Fruit fly (Drosophila melanogaster) whole organism, embryonic: ENCODE results near the gene Psn.

Experiments used
- Ada2b ChIP-seq: fragments of 200-800 bp; sonication (Bioruptor generic); IDR thresholded peaks from 2 replicates; pipeline ENCODE4 v1.3.6; 2022; ENCODE audit warnings: missing biosample characterization, missing genetic modification characterization
- Adf1 ChIP-seq: fragments of 200-800 bp; sonication (Bioruptor generic); IDR thresholded peaks from 2 replicates; pipeline ENCODE4 v1.3.6; 2022; ENCODE audit warnings: missing biosample characterization, missing genetic modification characterization
- Antp ChIP-seq: fragments of 200-800 bp; sonication (Bioruptor generic); optimal IDR thresholded peaks from 3 replicates; lab custom pipeline; 2016; ENCODE audit warnings: missing biosample characterization, missing genetic modification characterization
- Atf3 ChIP-seq: fragments of 200-800 bp; sonication (Bioruptor generic); optimal IDR thresholded peaks from 3 replicates; lab custom pipeline; 2016; ENCODE audit warnings: missing biosample characterization, missing genetic modification characterization
- Atf6 ChIP-seq: fragments of 200-800 bp; sonication (Bioruptor generic); IDR thresholded peaks from 2 replicates; pipeline ENCODE4 v1.3.6; 2022; ENCODE audit warnings: missing biosample characterization, missing genetic modification characterization
- C15 ChIP-seq: fragments of 200-800 bp; sonication (Bioruptor generic); IDR thresholded peaks from 3 replicates; pipeline ENCODE4 v1.3.6; 2022; ENCODE audit warnings: missing biosample characterization, missing genetic modification characterization
- CG10654 ChIP-seq: fragments of 200-800 bp; sonication (Bioruptor generic); optimal IDR thresholded peaks from 2 replicates; lab custom pipeline; 2016; ENCODE audit warnings: missing biosample characterization, missing genetic modification characterization
- CG11398 ChIP-seq: fragments of 200-800 bp; sonication (Bioruptor generic); optimal IDR thresholded peaks from 2 replicates; lab custom pipeline; 2016; ENCODE audit warnings: missing biosample characterization, missing genetic modification characterization
- CG13287 ChIP-seq: fragments of 200-800 bp; sonication (Bioruptor generic); IDR thresholded peaks from 2 replicates; pipeline ENCODE4 v1.3.6; 2022; ENCODE audit warnings: missing biosample characterization, missing genetic modification characterization; ENCODE audit not compliant: partially characterized antibody
- CG13296 ChIP-seq: fragments of 200-800 bp; sonication (Bioruptor generic); optimal IDR thresholded peaks from 3 replicates; lab custom pipeline; 2018; ENCODE audit warnings: missing biosample characterization, mild to moderate bottlenecking, missing genetic modification characterization
- CG14710 ChIP-seq: fragments of 200-800 bp; sonication (Bioruptor generic); optimal IDR thresholded peaks from 3 replicates; lab custom pipeline; 2019; ENCODE audit warnings: missing biosample characterization, mild to moderate bottlenecking, missing genetic modification characterization, moderate library complexity
- CG16815 ChIP-seq: fragments of 200-800 bp; sonication (Bioruptor generic); optimal IDR thresholded peaks from 3 replicates; lab custom pipeline; 2017; ENCODE audit warnings: missing biosample characterization, mild to moderate bottlenecking, missing genetic modification characterization
- CG18262 ChIP-seq: fragments of 200-800 bp; optimal IDR thresholded peaks from 3 replicates; lab custom pipeline; 2019; ENCODE audit warnings: missing biosample characterization, mild to moderate bottlenecking, missing genetic modification characterization, moderate library complexity
- CG18599 ChIP-seq: fragments of 200-800 bp; sonication (Bioruptor generic); optimal IDR thresholded peaks from 3 replicates; lab custom pipeline; 2017; ENCODE audit warnings: missing biosample characterization, missing genetic modification characterization, mild to moderate bottlenecking, moderate library complexity, missing genetic modification reagents
- CG2129 ChIP-seq: fragments of 200-800 bp; sonication (Bioruptor generic); IDR thresholded peaks from 2 replicates; pipeline ENCODE4 v1.3.6; 2022; ENCODE audit warnings: missing biosample characterization, missing genetic modification characterization; ENCODE audit not compliant: partially characterized antibody
- CG30403 ChIP-seq: fragments of 200-800 bp; sonication (Bioruptor generic); optimal IDR thresholded peaks from 3 replicates; lab custom pipeline; 2016; ENCODE audit warnings: missing biosample characterization, missing genetic modification characterization
- CG31388 ChIP-seq: fragments of 200-800 bp; sonication (Bioruptor generic); optimal IDR thresholded peaks from 2 replicates; lab custom pipeline; 2016; ENCODE audit warnings: missing biosample characterization, missing genetic modification characterization
- CG31441 ChIP-seq: fragments of 200-800 bp; sonication (Bioruptor generic); IDR thresholded peaks from 2 replicates; pipeline ENCODE4 v1.3.6; 2022; ENCODE audit warnings: missing biosample characterization, missing genetic modification characterization
- CG6689 ChIP-seq: fragments of 200-800 bp; sonication (Bioruptor generic); IDR thresholded peaks from 2 replicates; pipeline ENCODE4 v1.3.6; 2022; ENCODE audit warnings: missing biosample characterization, missing genetic modification characterization
- CG6854 ChIP-seq: fragments of 200-800 bp; sonication (Bioruptor generic); optimal IDR thresholded peaks from 3 replicates; lab custom pipeline; 2017; ENCODE audit warnings: missing biosample characterization, mild to moderate bottlenecking, missing genetic modification characterization
- CG7786 ChIP-seq: fragments of 200-800 bp; sonication (Bioruptor generic); optimal IDR thresholded peaks from 2 replicates; lab custom pipeline; 2016; ENCODE audit warnings: missing biosample characterization, missing genetic modification characterization
- CHES-1-like ChIP-seq: fragments of 200-800 bp; sonication (Bioruptor generic); optimal IDR thresholded peaks from 2 replicates; lab custom pipeline; 2016; ENCODE audit warnings: missing biosample characterization, missing genetic modification characterization
- CkIIα-i1 ChIP-seq: fragments of 200-800 bp; sonication (Bioruptor generic); IDR thresholded peaks from 2 replicates; pipeline ENCODE4 v1.3.6; 2022; ENCODE audit warnings: missing biosample characterization, missing genetic modification characterization
- Gug ChIP-seq: fragments of 200-800 bp; sonication (Bioruptor generic); IDR thresholded peaks from 4 replicates; pipeline ENCODE4 v1.3.6; 2022; ENCODE audit warnings: missing biosample characterization, missing genetic modification characterization
- HmgZ ChIP-seq: fragments of 200-800 bp; sonication (Bioruptor generic); optimal IDR thresholded peaks from 2 replicates; lab custom pipeline; 2018; ENCODE audit warnings: missing biosample characterization, mild to moderate bottlenecking, missing genetic modification characterization
- Sin3A ChIP-seq: fragments of >200 bp; optimal IDR thresholded peaks from 2 replicates; lab custom pipeline; 2018
- Six4 ChIP-seq: fragments of 200-800 bp; sonication (Bioruptor generic); optimal IDR thresholded peaks from 2 replicates; lab custom pipeline; 2016; ENCODE audit warnings: missing biosample characterization, missing genetic modification characterization
- Trl ChIP-seq, 3 experiments: fragments of >200 bp in 2 of 3; fragments of 200-800 bp in 1 of 3; sonication (Bioruptor generic) in 1 of 3; optimal IDR thresholded peaks; 2 replicates in 1 of 3; 3 replicates in 2 of 3; lab custom pipeline; 2016 to 2017; ENCODE audit warnings: missing biosample characterization in 1 of 3, missing genetic modification characterization in 1 of 3
- bbx ChIP-seq: fragments of 200-800 bp; sonication (Bioruptor generic); IDR thresholded peaks from 2 replicates; pipeline ENCODE4 v1.3.6; 2022; ENCODE audit warnings: missing biosample characterization, missing genetic modification characterization; ENCODE audit not compliant: partially characterized antibody
- bigmax ChIP-seq: fragments of 200-800 bp; sonication (Bioruptor generic); optimal IDR thresholded peaks from 2 replicates; lab custom pipeline; 2018; ENCODE audit warnings: missing biosample characterization, mild to moderate bottlenecking, missing genetic modification characterization
- cg ChIP-seq: fragments of 200-800 bp; sonication (Bioruptor generic); optimal IDR thresholded peaks from 3 replicates; lab custom pipeline; 2019; ENCODE audit warnings: missing biosample characterization, mild to moderate bottlenecking, missing genetic modification characterization, moderate library complexity
- crc ChIP-seq: fragments of 200-800 bp; sonication (Bioruptor generic); optimal IDR thresholded peaks from 2 replicates; lab custom pipeline; 2016; ENCODE audit warnings: missing biosample characterization, missing genetic modification characterization
- da ChIP-seq: fragments of 200-800 bp; sonication (Bioruptor generic); optimal IDR thresholded peaks from 2 replicates; lab custom pipeline; 2016; ENCODE audit warnings: missing biosample characterization, missing genetic modification characterization
- exex ChIP-seq: fragments of 200-800 bp; sonication (Bioruptor generic); optimal IDR thresholded peaks from 4 replicates; lab custom pipeline; 2018; ENCODE audit warnings: missing biosample characterization, mild to moderate bottlenecking, missing genetic modification characterization, moderate library complexity
- fd3F ChIP-seq: fragments of 200-800 bp; sonication (Bioruptor generic); optimal IDR thresholded peaks from 2 replicates; lab custom pipeline; 2018; ENCODE audit warnings: missing biosample characterization, mild to moderate bottlenecking, missing genetic modification characterization, moderate library complexity
- gem ChIP-seq: fragments of 200-800 bp; sonication (Bioruptor generic); optimal IDR thresholded peaks from 2 replicates; lab custom pipeline; 2019; ENCODE audit warnings: missing biosample characterization, mild to moderate bottlenecking, missing genetic modification characterization, moderate library complexity
- insv ChIP-seq, 2 experiments: fragments of 200-800 bp; sonication (Bioruptor generic); optimal IDR thresholded peaks; 3 replicates each; lab custom pipeline; 2016 to 2018; ENCODE audit warnings: missing biosample characterization in 2 of 2, missing genetic modification characterization in 2 of 2
- lab ChIP-seq: fragments of 200-800 bp; sonication (Bioruptor generic); optimal IDR thresholded peaks from 3 replicates; lab custom pipeline; 2017; ENCODE audit warnings: missing biosample characterization, missing genetic modification characterization, mild to moderate bottlenecking, moderate library complexity, missing genetic modification reagents
- luna ChIP-seq: fragments of 200-800 bp; sonication (Bioruptor generic); optimal IDR thresholded peaks from 2 replicates; lab custom pipeline; 2016; ENCODE audit warnings: missing biosample characterization, missing genetic modification characterization
- oc ChIP-seq: fragments of 200-800 bp; sonication (Bioruptor generic); optimal IDR thresholded peaks from 2 replicates; lab custom pipeline; 2018; ENCODE audit warnings: missing biosample characterization, mild to moderate bottlenecking, missing genetic modification characterization, moderate library complexity
- otp ChIP-seq: fragments of 200-800 bp; sonication (Bioruptor generic); IDR thresholded peaks from 3 replicates; pipeline ENCODE4, ENCODE4 v1.3.6; 2022; ENCODE audit warnings: missing biosample characterization, missing genetic modification characterization
- phol ChIP-seq: fragments of 200-800 bp; sonication (Bioruptor generic); optimal IDR thresholded peaks from 3 replicates; lab custom pipeline; 2018; ENCODE audit warnings: missing biosample characterization, mild to moderate bottlenecking, missing genetic modification characterization, moderate library complexity
- pnt ChIP-seq: fragments of 200-800 bp; sonication (Bioruptor generic); optimal IDR thresholded peaks from 3 replicates; lab custom pipeline; 2016; ENCODE audit warnings: missing biosample characterization, missing genetic modification characterization
- pzg ChIP-seq: fragments of 200-800 bp; sonication (Bioruptor generic); optimal IDR thresholded peaks from 3 replicates; lab custom pipeline; 2018; ENCODE audit warnings: missing biosample characterization, mild to moderate bottlenecking, missing genetic modification characterization, moderate library complexity
- schlank ChIP-seq: fragments of 200-800 bp; sonication (Bioruptor generic); optimal IDR thresholded peaks from 2 replicates; lab custom pipeline; 2018; ENCODE audit warnings: missing biosample characterization, mild to moderate bottlenecking, missing genetic modification characterization
- slp2 ChIP-seq: fragments of 200-800 bp; sonication (Bioruptor generic); optimal IDR thresholded peaks from 2 replicates; lab custom pipeline; 2016; ENCODE audit warnings: missing biosample characterization, missing genetic modification characterization
- so ChIP-seq: fragments of 200-800 bp; sonication (Bioruptor generic); IDR thresholded peaks from 3 replicates; pipeline ENCODE4 v1.3.6; 2022; ENCODE audit warnings: missing biosample characterization, missing genetic modification characterization
- sob ChIP-seq: fragments of 200-800 bp; sonication (Bioruptor generic); IDR thresholded peaks from 2 replicates; pipeline ENCODE4 v1.3.6; 2022; ENCODE audit warnings: missing biosample characterization, missing genetic modification characterization
- tin ChIP-seq: fragments of 200-800 bp; sonication (Bioruptor generic); optimal IDR thresholded peaks from 3 replicates; lab custom pipeline; 2016; ENCODE audit warnings: missing biosample characterization, missing genetic modification characterization
- zfh1 ChIP-seq: fragments of 200-800 bp; sonication (Bioruptor generic); IDR thresholded peaks from 3 replicates; pipeline ENCODE4 v1.3.6; 2022; ENCODE audit warnings: missing biosample characterization, missing genetic modification characterization

Gene Psn

dm6 chr3L:20395257-20395909 lies 36.9 kb upstream of the Psn start (continued):
- TF ChIP-seq lab (GFP tag; lab: Kevin White, UChicago) (peak; percentile 65), slp2 (GFP tag; lab: Kevin White, UChicago) (no peak), da (GFP tag; lab: Kevin White, UChicago) (no peak), CG18599 (GFP tag; lab: Kevin White, UChicago) (peak; percentile 74), CHES-1-like (GFP tag; lab: Kevin White, UChicago) (no peak), CG16815 (GFP tag; lab: Kevin White, UChicago) (peak; percentile 49), sob (GFP tag; lab: Robert Waterston, UW) (peak; percentile 47), exex (tag; lab: Kevin White, UChicago) (peak; percentile 71), CkIIα-i1 (GFP tag; lab: Robert Waterston, UW) (no peak), gem (tag; lab: Kevin White, UChicago) (peak; percentile 71), Adf1 (GFP tag; lab: Robert Waterston, UW) (peak; percentile 55), CG30403 (GFP tag; lab: Kevin White, UChicago) (peak; percentile 63), CG2129 (GFP tag; lab: Robert Waterston, UW) (no peak), luna (GFP tag; lab: Kevin White, UChicago) (no peak), CG10654 (no peak), Gug (GFP tag; lab: Robert Waterston, UW) (peak; percentile 17; the same call in 1 of the 4 replicates), CG6854 (GFP tag; lab: Kevin White, UChicago) (peak; percentile 32), CG6689 (GFP tag; lab: Robert Waterston, UW) (0 out of 2 replicates have a peak, but pooled peaks have one; percentile 34), CG31388 (no peak), CG13287 (GFP tag; lab: Robert Waterston, UW) (peak; percentile 48), zfh1 (GFP tag; lab: Robert Waterston, UW) (no peak), otp (GFP tag; lab: Robert Waterston, UW) (0 out of 3 replicates have a peak, but pooled peaks have one; percentile 26), CG18262 (tag; lab: Kevin White, UChicago) (peak; percentile 22), C15 (GFP tag; lab: Robert Waterston, UW) (no peak), pzg (GFP tag; lab: Kevin White, UChicago) (no peak), fd3F (peak; percentile 7), insv (GFP tag; optimal IDR thresholded peaks at IDR 0.05; lab: Kevin White, UChicago) (no peak), Ada2b (GFP tag; lab: Robert Waterston, UW) (peak; percentile 31; the same call in 1 of the 2 replicates), CG13296 (GFP tag; lab: Kevin White, UChicago) (peak; percentile 44), Atf3 (GFP tag; lab: Kevin White, UChicago) (no peak), CG31441 (GFP tag; lab: Robert Waterston, UW) (0 out of 2 replicates have a peak, but pooled peaks have one; percentile 24), Six4 (no peak), cg (GFP tag; lab: Kevin White, UChicago) (peak; percentile 36), tin (GFP tag; lab: Kevin White, UChicago) (no peak), Sin3A (lab: Kevin White, UChicago) (no peak), HmgZ (tag; lab: Kevin White, UChicago) (peak; percentile 72), pnt (GFP tag; lab: Kevin White, UChicago) (no peak), phol (tag; lab: Kevin White, UChicago) (peak; percentile 9), crc (GFP tag; lab: Kevin White, UChicago) (peak; percentile 35), CG14710 (tag; lab: Kevin White, UChicago) (no peak), Trl (optimal IDR thresholded peaks at IDR 0.05; lab: Kevin White, UChicago) (peak in 1 of 2 experiments; percentile 5), Trl (GFP tag; optimal IDR thresholded peaks at IDR 0.05; lab: Kevin White, UChicago) (no peak), Antp (GFP tag; lab: Kevin White, UChicago) (peak; percentile 13), CG11398 (no peak), CG7786 (GFP tag; lab: Kevin White, UChicago) (peak; percentile 45), schlank (no peak), Atf6 (GFP tag; lab: Robert Waterston, UW) (peak; percentile 75), so (peak; percentile 38; the same call in 2 of the 3 replicates), bbx (GFP tag; lab: Robert Waterston, UW) (0 out of 2 replicates have a peak, but pooled peaks have one; percentile 21), bigmax (GFP tag; lab: Kevin White, UChicago) (no peak), oc (tag; lab: Kevin White, UChicago) (no peak)
